Worm (Caenorhabditis elegans) whole organism, L2 larva: ENCODE results near the gene fbxl-2.

Experiments
- alr-1 ChIP-seq: fragments of 150-350 bp; optimal IDR thresholded peaks from 2 replicates; lab custom pipeline; 2014; ENCODE audit warnings: missing biosample characterization, missing genetic modification characterization
- aly-2 ChIP-seq: fragments of 150-350 bp; optimal IDR thresholded peaks from 2 replicates; lab custom pipeline; 2014; ENCODE audit warnings: missing biosample characterization, missing genetic modification characterization
- ama-1 ChIP-seq: fragments of 150-350 bp; optimal IDR thresholded peaks from 2 replicates; lab custom pipeline; 2018; ENCODE audit warnings: inconsistent platforms
- ceh-82 ChIP-seq: fragments of 150-350 bp; optimal IDR thresholded peaks from 2 replicates; lab custom pipeline; 2014; ENCODE audit warnings: missing biosample characterization, missing genetic modification characterization
- lin-39 ChIP-seq: fragments of 150-350 bp; optimal IDR thresholded peaks from 2 replicates; lab custom pipeline; 2014; ENCODE audit warnings: missing biosample characterization, missing genetic modification reagents, missing genetic modification characterization
- mdl-1 ChIP-seq, 2 experiments: fragments of 150-350 bp in 1 of 2; sonication (generic microtip) in 1 of 2; optimal IDR thresholded peaks; 2 replicates each; lab custom pipeline; 2017; ENCODE audit warnings: missing biosample characterization in 2 of 2, missing genetic modification characterization in 2 of 2
- nhr-25 ChIP-seq: fragments of 150-350 bp; sonication (generic microtip); optimal IDR thresholded peaks from 3 replicates; lab custom pipeline; 2014; ENCODE audit warnings: missing biosample characterization, missing genetic modification characterization
- skn-1 ChIP-seq: sonication (generic microtip); optimal IDR thresholded peaks from 2 replicates; lab custom pipeline; 2017; ENCODE audit warnings: missing biosample characterization, missing genetic modification characterization
- sma-9 ChIP-seq, 2 experiments: fragments of 150-350 bp in 1 of 2; sonication (generic microtip) in 1 of 2; optimal IDR thresholded peaks; 2 replicates each; lab custom pipeline; 2014 to 2016; ENCODE audit warnings: missing genetic modification characterization in 2 of 2, mild to moderate bottlenecking in 1 of 2, missing biosample characterization in 1 of 2, missing compliant biosample characterization in 1 of 2, missing genetic modification reagents in 1 of 2, moderate library complexity in 1 of 2
- snpc-4 ChIP-seq: fragments of 150-350 bp; optimal IDR thresholded peaks from 2 replicates; lab custom pipeline; 2014; ENCODE audit warnings: missing biosample characterization, missing genetic modification characterization
- unc-55 ChIP-seq: fragments of 150-350 bp; sonication (generic microtip); optimal IDR thresholded peaks from 3 replicates; lab custom pipeline; 2014; ENCODE audit warnings: missing biosample characterization, missing genetic modification reagents, missing genetic modification characterization
- ztf-11 ChIP-seq: sonication (generic microtip); optimal IDR thresholded peaks from 2 replicates; lab custom pipeline; 2017; ENCODE audit warnings: missing biosample characterization, missing genetic modification characterization

ce11 chrIII:4748666-4749065 is 8.4 kb upstream of the fbxl-2 start:
- TF ChIP-seq snpc-4 (tag; lab: Kevin White, UChicago), result no peak
- TF ChIP-seq unc-55 (GFP tag; lab: Kevin White, UChicago), result no peak
- TF ChIP-seq nhr-25 (tag; lab: Kevin White, UChicago), result no peak
- no peak for TF ChIP-seq mdl-1 (tag; optimal IDR thresholded peaks at IDR 0.05; lab: Kevin White, UChicago)
- no peak for TF ChIP-seq ceh-82 (tag; lab: Kevin White, UChicago)
- TF ChIP-seq skn-1 (tag; lab: Kevin White, UChicago), result no peak
- TF ChIP-seq sma-9 (GFP tag; optimal IDR thresholded peaks at IDR 0.05; lab: Kevin White, UChicago), result no peak
- no peak for TF ChIP-seq sma-9 (tag; optimal IDR thresholded peaks at IDR 0.05; lab: Kevin White, UChicago)
- no peak for TF ChIP-seq aly-2 (tag; lab: Kevin White, UChicago)
- TF ChIP-seq ama-1, result no peak
- TF ChIP-seq alr-1 (tag; lab: Kevin White, UChicago), result no peak
- TF ChIP-seq ztf-11 (tag; lab: Kevin White, UChicago), result no peak
- no peak for TF ChIP-seq lin-39 (tag; lab: Kevin White, UChicago)
